Fruit fly (Drosophila melanogaster) whole organism, embryonic: ENCODE data around the gene CG6287.

Experiments
- Antp ChIP-seq: fragments of 200-800 bp; sonication (Bioruptor generic); optimal IDR thresholded peaks from 3 replicates; lab custom pipeline; 2016; ENCODE audit warnings: missing biosample characterization, missing genetic modification characterization
- B-H2 ChIP-seq: fragments of 200-800 bp; sonication (Bioruptor generic); optimal IDR thresholded peaks from 2 replicates; lab custom pipeline; 2018; ENCODE audit warnings: missing biosample characterization, mild to moderate bottlenecking, missing genetic modification characterization
- CG11093 ChIP-seq: fragments of 200-800 bp; sonication (Bioruptor generic); IDR thresholded peaks from 3 replicates; pipeline ENCODE4 v1.3.6; 2022; ENCODE audit warnings: missing biosample characterization, missing genetic modification characterization
- CG12104 ChIP-seq: fragments of 200-800 bp; sonication (Bioruptor generic); optimal IDR thresholded peaks from 3 replicates; lab custom pipeline; 2016; ENCODE audit warnings: missing biosample characterization, missing genetic modification characterization
- CG13287 ChIP-seq: fragments of 200-800 bp; sonication (Bioruptor generic); IDR thresholded peaks from 2 replicates; pipeline ENCODE4 v1.3.6; 2022; ENCODE audit warnings: missing biosample characterization, missing genetic modification characterization; ENCODE audit not compliant: partially characterized antibody
- CG15011 ChIP-seq: fragments of 200-800 bp; sonication (Bioruptor generic); optimal IDR thresholded peaks from 3 replicates; lab custom pipeline; 2018; ENCODE audit warnings: missing biosample characterization, mild to moderate bottlenecking, missing genetic modification characterization
- CG17328 ChIP-seq: fragments of 200-800 bp; sonication (Bioruptor generic); IDR thresholded peaks from 2 replicates; pipeline ENCODE4 v1.3.6; 2022; ENCODE audit warnings: missing biosample characterization, missing genetic modification characterization
- CG17568 ChIP-seq: fragments of 200-800 bp; sonication (Bioruptor generic); optimal IDR thresholded peaks from 2 replicates; lab custom pipeline; 2018; ENCODE audit warnings: missing biosample characterization, mild to moderate bottlenecking, missing genetic modification characterization, moderate library complexity
- CG2199 ChIP-seq: fragments of 200-800 bp; sonication (Bioruptor generic); IDR thresholded peaks from 3 replicates; pipeline ENCODE4 v1.3.6; 2022; ENCODE audit warnings: missing biosample characterization, missing genetic modification characterization
- CG31224 ChIP-seq: fragments of 200-800 bp; sonication (Bioruptor generic); IDR thresholded peaks from 2 replicates; pipeline ENCODE4 v1.3.6; 2022; ENCODE audit warnings: missing biosample characterization, missing genetic modification characterization
- CG31365 ChIP-seq: fragments of 200-800 bp; sonication (Bioruptor generic); optimal IDR thresholded peaks from 2 replicates; lab custom pipeline; 2018; ENCODE audit warnings: missing biosample characterization, mild to moderate bottlenecking, missing genetic modification characterization
- CG3281 ChIP-seq: fragments of 200-800 bp; sonication (Bioruptor generic); optimal IDR thresholded peaks from 3 replicates; lab custom pipeline; 2017; ENCODE audit warnings: missing biosample characterization, mild to moderate bottlenecking, missing genetic modification characterization
- CG34422 ChIP-seq: fragments of 200-800 bp; sonication (Bioruptor generic); IDR thresholded peaks from 3 replicates; pipeline ENCODE4 v1.3.6; 2022; ENCODE audit warnings: missing biosample characterization, missing genetic modification characterization
- CG3838 ChIP-seq: fragments of 200-800 bp; sonication (Bioruptor generic); optimal IDR thresholded peaks from 3 replicates; lab custom pipeline; 2016; ENCODE audit warnings: missing biosample characterization, missing genetic modification characterization
- CG4820 ChIP-seq: fragments of 200-800 bp; sonication (Bioruptor generic); optimal IDR thresholded peaks from 3 replicates; lab custom pipeline; 2016; ENCODE audit warnings: missing biosample characterization, missing genetic modification characterization
- CG6791 ChIP-seq: fragments of 200-800 bp; sonication (Bioruptor generic); IDR thresholded peaks from 3 replicates; pipeline ENCODE4 v1.3.6; 2022; ENCODE audit warnings: missing biosample characterization, missing genetic modification characterization; ENCODE audit not compliant: partially characterized antibody
- CG7839 ChIP-seq: fragments of 200-800 bp; sonication (Bioruptor generic); optimal IDR thresholded peaks from 3 replicates; lab custom pipeline; 2018; ENCODE audit warnings: missing biosample characterization, mild to moderate bottlenecking, missing genetic modification characterization, moderate library complexity
- CG8388 ChIP-seq: fragments of 200-800 bp; sonication (Bioruptor generic); optimal IDR thresholded peaks from 2 replicates; lab custom pipeline; 2019; ENCODE audit warnings: missing biosample characterization, mild to moderate bottlenecking, missing genetic modification characterization, moderate library complexity
- CG8765 ChIP-seq: fragments of 200-800 bp; sonication (Bioruptor generic); IDR thresholded peaks from 2 replicates; pipeline ENCODE4 v1.3.6; 2022; ENCODE audit warnings: missing biosample characterization, missing genetic modification characterization
- D ChIP-seq, 2 experiments: fragments of 200-800 bp in 1 of 2; fragments of >200 bp in 1 of 2; sonication (Bioruptor generic) in 1 of 2; optimal IDR thresholded peaks; 2 replicates in 1 of 2; 3 replicates in 1 of 2; lab custom pipeline; 2017; ENCODE audit warnings: mild to moderate bottlenecking in 1 of 2, missing biosample characterization in 1 of 2, missing genetic modification characterization in 1 of 2, missing genetic modification reagents in 1 of 2
- Deaf1 ChIP-seq: fragments of 200-800 bp; optimal IDR thresholded peaks from 3 replicates; lab custom pipeline; 2019; ENCODE audit warnings: missing biosample characterization, mild to moderate bottlenecking, missing genetic modification characterization, moderate library complexity
- Dll ChIP-seq: fragments of 200-800 bp; sonication (Bioruptor generic); IDR thresholded peaks from 4 replicates; pipeline ENCODE4 v1.3.6; 2022; ENCODE audit warnings: missing biosample characterization, missing genetic modification characterization; ENCODE audit not compliant: partially characterized antibody
- Dref ChIP-seq: fragments of 200-800 bp; sonication (Bioruptor generic); IDR thresholded peaks from 2 replicates; pipeline ENCODE4 v1.3.6; 2022; ENCODE audit warnings: missing biosample characterization, missing genetic modification characterization
- HmgZ ChIP-seq: fragments of 200-800 bp; sonication (Bioruptor generic); optimal IDR thresholded peaks from 2 replicates; lab custom pipeline; 2018; ENCODE audit warnings: missing biosample characterization, mild to moderate bottlenecking, missing genetic modification characterization
- Hmr ChIP-seq: fragments of 200-800 bp; sonication (Bioruptor generic); optimal IDR thresholded peaks from 3 replicates; lab custom pipeline; 2017; ENCODE audit warnings: mild to moderate bottlenecking, missing biosample characterization, missing genetic modification reagents, missing genetic modification characterization
- Med ChIP-seq: fragments of 200-800 bp; sonication (Bioruptor generic); peaks from one replicate; lab custom pipeline; 2016; ENCODE audit warnings: missing biosample characterization, missing genetic modification characterization, mild to moderate bottlenecking, inconsistent platforms, moderate library complexity
- Oaz ChIP-seq: fragments of 200-800 bp; sonication (Bioruptor generic); IDR thresholded peaks from 2 replicates; pipeline ENCODE4 v1.3.6; 2022; ENCODE audit warnings: missing biosample characterization, missing genetic modification characterization
- Optix ChIP-seq: fragments of 200-800 bp; sonication (Bioruptor generic); IDR thresholded peaks from 3 replicates; pipeline ENCODE4 v1.3.6; 2022; ENCODE audit warnings: missing biosample characterization, missing genetic modification characterization
- Spps ChIP-seq: fragments of 200-800 bp; sonication (Bioruptor generic); optimal IDR thresholded peaks from 2 replicates; lab custom pipeline; 2018; ENCODE audit warnings: missing biosample characterization, mild to moderate bottlenecking, missing genetic modification characterization
- ac ChIP-seq: fragments of 200-800 bp; sonication (Bioruptor generic); optimal IDR thresholded peaks from 3 replicates; lab custom pipeline; 2017; ENCODE audit warnings: missing biosample characterization, mild to moderate bottlenecking, missing genetic modification characterization
- ash1 ChIP-seq: fragments of 200-800 bp; sonication (Bioruptor generic); optimal IDR thresholded peaks from 2 replicates; lab custom pipeline; 2018; ENCODE audit warnings: missing biosample characterization, mild to moderate bottlenecking, missing genetic modification characterization
- ato ChIP-seq: fragments of 200-800 bp; sonication (Bioruptor generic); IDR thresholded peaks from 2 replicates; pipeline ENCODE4 v1.3.6; 2022; ENCODE audit warnings: missing biosample characterization, missing genetic modification characterization; ENCODE audit not compliant: partially characterized antibody
- az2 ChIP-seq: fragments of 200-800 bp; sonication (Bioruptor generic); optimal IDR thresholded peaks from 3 replicates; lab custom pipeline; 2016; ENCODE audit warnings: missing biosample characterization, missing genetic modification characterization
- bcd ChIP-seq: fragments of 200-800 bp; sonication (Bioruptor generic); optimal IDR thresholded peaks from 2 replicates; lab custom pipeline; 2017; ENCODE audit warnings: missing biosample characterization, mild to moderate bottlenecking, missing genetic modification characterization
- croc ChIP-seq: fragments of 200-800 bp; sonication (Bioruptor generic); conservative IDR thresholded peaks from 3 replicates; pipeline ENCODE4 v1.3.6; 2022; ENCODE audit warnings: missing biosample characterization, missing genetic modification characterization
- crp ChIP-seq, 2 experiments: fragments of 200-800 bp; sonication (Bioruptor generic); optimal IDR thresholded peaks; 2 replicates in 1 of 2; 3 replicates in 1 of 2; lab custom pipeline; 2017; ENCODE audit warnings: missing biosample characterization in 2 of 2, missing genetic modification characterization in 2 of 2, mild to moderate bottlenecking in 1 of 2, moderate library complexity in 1 of 2
- dm ChIP-seq: fragments of 200-800 bp; sonication (Bioruptor generic); optimal IDR thresholded peaks from 3 replicates; lab custom pipeline; 2016; ENCODE audit warnings: missing biosample characterization, missing genetic modification characterization
- ems ChIP-seq: fragments of 200-800 bp; sonication (Bioruptor generic); optimal IDR thresholded peaks from 3 replicates; lab custom pipeline; 2016; ENCODE audit warnings: missing biosample characterization, missing genetic modification characterization
- en ChIP-seq: fragments of 200-800 bp; sonication (Bioruptor generic); optimal IDR thresholded peaks from 2 replicates; lab custom pipeline; 2016; ENCODE audit warnings: missing biosample characterization, missing genetic modification characterization
- ewg ChIP-seq: fragments of 200-800 bp; sonication (Bioruptor generic); optimal IDR thresholded peaks from 3 replicates; lab custom pipeline; 2017; ENCODE audit warnings: mild to moderate bottlenecking, missing biosample characterization, missing genetic modification reagents, missing genetic modification characterization
- fd102C ChIP-seq: fragments of 200-800 bp; sonication (Bioruptor generic); optimal IDR thresholded peaks from 2 replicates; lab custom pipeline; 2018; ENCODE audit warnings: missing biosample characterization, mild to moderate bottlenecking, missing genetic modification characterization, moderate library complexity
- hkb ChIP-seq, 2 experiments: fragments of 200-800 bp in 1 of 2; fragments of >200 bp in 1 of 2; sonication (Bioruptor generic) in 1 of 2; IDR thresholded peaks in 1 of 2; optimal IDR thresholded peaks in 1 of 2; 2 replicates each; pipeline versions ENCODE4 v1.3.6 to Lab custom; 2017 to 2022; ENCODE audit warnings: missing biosample characterization in 1 of 2, missing genetic modification characterization in 1 of 2
- odd ChIP-seq: fragments of 200-800 bp; sonication (Bioruptor generic); optimal IDR thresholded peaks from 2 replicates; lab custom pipeline; 2017; ENCODE audit warnings: missing biosample characterization, mild to moderate bottlenecking, missing genetic modification characterization
- org-1 ChIP-seq: fragments of 200-800 bp; sonication (Bioruptor generic); optimal IDR thresholded peaks from 2 replicates; lab custom pipeline; 2017; ENCODE audit warnings: missing biosample characterization, missing genetic modification characterization
- phol ChIP-seq: fragments of 200-800 bp; sonication (Bioruptor generic); optimal IDR thresholded peaks from 3 replicates; lab custom pipeline; 2018; ENCODE audit warnings: missing biosample characterization, mild to moderate bottlenecking, missing genetic modification characterization, moderate library complexity
- stwl ChIP-seq: fragments of 200-800 bp; sonication (Bioruptor generic); optimal IDR thresholded peaks from 3 replicates; lab custom pipeline; 2018; ENCODE audit warnings: missing biosample characterization, mild to moderate bottlenecking, missing genetic modification characterization, moderate library complexity
- tgo ChIP-seq: fragments of 200-800 bp; sonication (Bioruptor generic); IDR thresholded peaks from 3 replicates; pipeline ENCODE4 v1.3.6; 2022; ENCODE audit warnings: missing biosample characterization, missing genetic modification characterization
- tna ChIP-seq: fragments of 200-800 bp; sonication (Bioruptor generic); IDR thresholded peaks from 2 replicates; pipeline ENCODE4 v1.3.6; 2022; ENCODE audit warnings: missing biosample characterization, missing genetic modification characterization; ENCODE audit not compliant: partially characterized antibody
- zen2 ChIP-seq: fragments of 200-800 bp; sonication (Bioruptor generic); IDR thresholded peaks from 3 replicates; pipeline ENCODE4 v1.3.6; 2022; ENCODE audit warnings: missing biosample characterization, missing genetic modification characterization; ENCODE audit not compliant: partially characterized antibody

CG6287 gene

DNA sequence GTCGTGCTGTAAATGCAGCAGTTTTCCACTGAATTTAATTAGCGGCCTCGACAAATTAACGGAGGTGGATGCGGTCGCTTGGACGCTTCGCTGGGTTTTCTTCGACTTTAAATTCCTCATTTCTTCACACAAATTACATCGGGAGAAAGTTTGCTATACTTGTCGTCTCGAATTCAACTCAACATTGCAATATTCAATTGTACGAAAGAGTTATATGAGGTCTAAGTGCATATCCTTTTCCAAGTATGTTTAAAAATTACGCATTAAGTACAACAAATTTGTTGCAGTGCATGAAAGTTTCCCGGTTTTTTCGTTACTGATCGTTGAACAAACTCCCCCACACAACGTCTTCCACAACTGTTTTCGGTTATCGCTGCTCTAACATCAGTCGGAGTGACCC lies 37.2 kb upstream of the CG6287 start (continued):
- TF ChIP-seq CG6791 (GFP tag; lab: Robert Waterston, UW), result no peak
- no peak for TF ChIP-seq hkb (optimal IDR thresholded peaks at IDR 0.05; lab: Kevin White, UChicago)
- peak; percentile 77 for TF ChIP-seq hkb (GFP tag; IDR thresholded peaks at IDR 0.05; lab: Robert Waterston, UW)
- TF ChIP-seq CG11093 (GFP tag; lab: Robert Waterston, UW), result peak; percentile 65; the same call in 2 of the 3 replicates
- 0 out of 3 replicates have a peak, but pooled peaks have one; percentile 27 for TF ChIP-seq tgo (GFP tag; lab: Robert Waterston, UW)
- TF ChIP-seq Spps (tag; lab: Kevin White, UChicago), result peak; percentile 37
- TF ChIP-seq en (GFP tag; lab: Kevin White, UChicago), result no peak
- TF ChIP-seq az2 (GFP tag; lab: Kevin White, UChicago), result peak; percentile 78
- TF ChIP-seq fd102C (GFP tag; lab: Kevin White, UChicago), result no peak
- peak; percentile 56 for TF ChIP-seq Antp (GFP tag; lab: Kevin White, UChicago)
- TF ChIP-seq bcd (GFP tag; lab: Kevin White, UChicago), result peak; percentile 4
- no peak for TF ChIP-seq B-H2
- TF ChIP-seq CG34422, result peak; percentile 49; the same call in 2 of the 3 replicates
- TF ChIP-seq ash1, result no peak
- no peak for TF ChIP-seq Deaf1 (tag; lab: Kevin White, UChicago)
- TF ChIP-seq Oaz (GFP tag; lab: Robert Waterston, UW), result no peak
- TF ChIP-seq Hmr, result no peak
- peak; percentile 67 for TF ChIP-seq ewg
- TF ChIP-seq ac (GFP tag; lab: Kevin White, UChicago), result no peak
- no peak for TF ChIP-seq ato (GFP tag; lab: Robert Waterston, UW)
- peak; percentile 52 for TF ChIP-seq CG7839 (tag; lab: Kevin White, UChicago)
- peak; percentile 39 for TF ChIP-seq ems (GFP tag; lab: Kevin White, UChicago)
- no peak for TF ChIP-seq CG15011 (GFP tag; lab: Kevin White, UChicago)
- peak; percentile 78 for TF ChIP-seq CG8388
- no peak for TF ChIP-seq crp (GFP tag; optimal IDR thresholded peaks at IDR 0.05; lab: Kevin White, UChicago)
- peak; percentile 16 for TF ChIP-seq dm (GFP tag; lab: Kevin White, UChicago)
- TF ChIP-seq CG17568 (GFP tag; lab: Kevin White, UChicago), result no peak
- TF ChIP-seq HmgZ (tag; lab: Kevin White, UChicago), result no peak
- TF ChIP-seq D (optimal IDR thresholded peaks at IDR 0.05; lab: Kevin White, UChicago), result no peak
- peak; percentile 43 for TF ChIP-seq D (GFP tag; optimal IDR thresholded peaks at IDR 0.05; lab: Kevin White, UChicago)
- TF ChIP-seq CG12104 (GFP tag; lab: Kevin White, UChicago), result peak; percentile 19
- TF ChIP-seq CG2199 (GFP tag; lab: Robert Waterston, UW), result peak; percentile 43; the same call in 1 of the 3 replicates
- no peak for TF ChIP-seq CG13287 (GFP tag; lab: Robert Waterston, UW)
- TF ChIP-seq CG31365, result no peak
- TF ChIP-seq org-1 (GFP tag; lab: Kevin White, UChicago), result peak; percentile 48
- TF ChIP-seq Dref (GFP tag; lab: Robert Waterston, UW), result no peak
- TF ChIP-seq Med (GFP tag; lab: Kevin White, UChicago), result peak; percentile 80
- TF ChIP-seq CG31224 (GFP tag; lab: Robert Waterston, UW), result no peak
- no peak for TF ChIP-seq Dll (GFP tag; lab: Robert Waterston, UW)
- no peak for TF ChIP-seq CG3838 (GFP tag; lab: Kevin White, UChicago)
- peak; percentile 78 for TF ChIP-seq CG17328
- peak; percentile 32 for TF ChIP-seq CG4820
- TF ChIP-seq croc (GFP tag; lab: Robert Waterston, UW), result peak; percentile 40; the same call in 2 of the 3 replicates
- TF ChIP-seq odd (GFP tag; lab: Kevin White, UChicago), result no peak
- peak; percentile 36; the same call in 1 of the 2 replicates for TF ChIP-seq CG8765 (GFP tag; lab: Robert Waterston, UW)
- TF ChIP-seq CG3281, result no peak
- TF ChIP-seq zen2 (GFP tag; lab: Robert Waterston, UW), result no peak
- peak; percentile 65 for TF ChIP-seq phol (tag; lab: Kevin White, UChicago)
- no peak for TF ChIP-seq tna
- TF ChIP-seq Optix (GFP tag; lab: Robert Waterston, UW), result peak; percentile 48; the same call in 1 of the 3 replicates
- no peak for TF ChIP-seq stwl
